Fruit fly (Drosophila melanogaster) whole organism, embryonic: ENCODE results near the gene CG6136.

Experiments used
- Antp ChIP-seq: fragments of 200-800 bp; sonication (Bioruptor generic); optimal IDR thresholded peaks from 3 replicates; lab custom pipeline; 2016; ENCODE audit warnings: missing biosample characterization, missing genetic modification characterization
- CG11456 ChIP-seq: fragments of 200-800 bp; sonication (Bioruptor generic); IDR thresholded peaks from 3 replicates; pipeline ENCODE4 v1.3.6; 2022; ENCODE audit warnings: missing biosample characterization, missing genetic modification characterization
- CG13296 ChIP-seq: fragments of 200-800 bp; sonication (Bioruptor generic); optimal IDR thresholded peaks from 3 replicates; lab custom pipeline; 2018; ENCODE audit warnings: missing biosample characterization, mild to moderate bottlenecking, missing genetic modification characterization
- CG13424 ChIP-seq: fragments of 200-800 bp; sonication (Bioruptor generic); optimal IDR thresholded peaks from 2 replicates; lab custom pipeline; 2019; ENCODE audit warnings: missing biosample characterization, mild to moderate bottlenecking, missing genetic modification characterization, moderate library complexity
- CG13894 ChIP-seq: fragments of 200-800 bp; sonication (Bioruptor generic); optimal IDR thresholded peaks from 3 replicates; lab custom pipeline; 2018; ENCODE audit warnings: missing biosample characterization, mild to moderate bottlenecking, missing genetic modification characterization, moderate library complexity
- CG15073 ChIP-seq: fragments of 200-800 bp; sonication (Bioruptor generic); optimal IDR thresholded peaks from 2 replicates; lab custom pipeline; 2016; ENCODE audit warnings: missing biosample characterization, missing genetic modification characterization
- CG15514 ChIP-seq: fragments of 200-800 bp; sonication (Bioruptor generic); optimal IDR thresholded peaks from 3 replicates; lab custom pipeline; 2017; ENCODE audit warnings: missing biosample characterization, missing genetic modification characterization, mild to moderate bottlenecking, moderate library complexity, missing genetic modification reagents
- CG1603 ChIP-seq: fragments of 200-800 bp; sonication (Bioruptor generic); optimal IDR thresholded peaks from 2 replicates; lab custom pipeline; 2019; ENCODE audit warnings: missing biosample characterization, mild to moderate bottlenecking, missing genetic modification characterization, moderate library complexity
- CG16779 ChIP-seq: fragments of 200-800 bp; sonication (Bioruptor generic); IDR thresholded peaks from 2 replicates; pipeline ENCODE4 v1.3.6; 2022; ENCODE audit warnings: missing biosample characterization, missing genetic modification characterization
- CG17186 ChIP-seq: fragments of 200-800 bp; sonication (Bioruptor generic); optimal IDR thresholded peaks from 3 replicates; lab custom pipeline; 2017; ENCODE audit warnings: missing biosample characterization, missing genetic modification reagents, missing genetic modification characterization
- CG17361 ChIP-seq: fragments of 200-800 bp; sonication (Bioruptor generic); IDR thresholded peaks from 3 replicates; pipeline ENCODE4 v1.3.6; 2022; ENCODE audit warnings: missing biosample characterization, missing genetic modification characterization
- CG1832 ChIP-seq: fragments of 200-800 bp; sonication (Bioruptor generic); optimal IDR thresholded peaks from 2 replicates; lab custom pipeline; 2017; ENCODE audit warnings: missing biosample characterization, mild to moderate bottlenecking, missing genetic modification characterization, inconsistent platforms
- CG2116 ChIP-seq: fragments of 200-800 bp; sonication (Bioruptor generic); optimal IDR thresholded peaks from 3 replicates; lab custom pipeline; 2018; ENCODE audit warnings: missing biosample characterization, mild to moderate bottlenecking, missing genetic modification characterization
- CG2875 ChIP-seq: fragments of 200-800 bp; sonication (Bioruptor generic); optimal IDR thresholded peaks from 2 replicates; lab custom pipeline; 2017; ENCODE audit warnings: missing biosample characterization, mild to moderate bottlenecking, missing genetic modification characterization, missing genetic modification reagents
- CG32772 ChIP-seq: fragments of 200-800 bp; sonication (Bioruptor generic); IDR thresholded peaks from 2 replicates; pipeline ENCODE4 v1.3.6; 2022; ENCODE audit warnings: missing biosample characterization, missing genetic modification characterization
- CG34224 ChIP-seq: fragments of 200-800 bp; sonication (Bioruptor generic); IDR thresholded peaks from 3 replicates; pipeline ENCODE4 v1.3.6; 2022; ENCODE audit warnings: missing biosample characterization, missing genetic modification characterization; ENCODE audit not compliant: partially characterized antibody
- CG4854 ChIP-seq: fragments of 200-800 bp; sonication (Bioruptor generic); optimal IDR thresholded peaks from 2 replicates; lab custom pipeline; 2016; ENCODE audit warnings: missing biosample characterization, missing genetic modification characterization, inconsistent platforms
- CG6791 ChIP-seq: fragments of 200-800 bp; sonication (Bioruptor generic); IDR thresholded peaks from 3 replicates; pipeline ENCODE4 v1.3.6; 2022; ENCODE audit warnings: missing biosample characterization, missing genetic modification characterization; ENCODE audit not compliant: partially characterized antibody
- CG8924 ChIP-seq: fragments of 200-800 bp; optimal IDR thresholded peaks from 3 replicates; lab custom pipeline; 2019; ENCODE audit warnings: missing biosample characterization, mild to moderate bottlenecking, missing genetic modification characterization, moderate library complexity
- CG9797 ChIP-seq: fragments of 200-800 bp; sonication (Bioruptor generic); optimal IDR thresholded peaks from 3 replicates; lab custom pipeline; 2018; ENCODE audit warnings: missing biosample characterization, mild to moderate bottlenecking, missing genetic modification characterization
- CG9932 ChIP-seq: fragments of 200-800 bp; sonication (Bioruptor generic); IDR thresholded peaks from 2 replicates; pipeline ENCODE4 v1.3.6; 2022; ENCODE audit warnings: missing biosample characterization, missing genetic modification characterization
- Dad ChIP-seq: fragments of 200-800 bp; sonication (Bioruptor generic); optimal IDR thresholded peaks from 3 replicates; lab custom pipeline; 2016; ENCODE audit warnings: missing biosample characterization, missing genetic modification characterization
- Dll ChIP-seq: fragments of 200-800 bp; sonication (Bioruptor generic); IDR thresholded peaks from 4 replicates; pipeline ENCODE4 v1.3.6; 2022; ENCODE audit warnings: missing biosample characterization, missing genetic modification characterization; ENCODE audit not compliant: partially characterized antibody
- Dp ChIP-seq: fragments of 200-800 bp; sonication (Bioruptor generic); optimal IDR thresholded peaks from 2 replicates; lab custom pipeline; 2018; ENCODE audit warnings: missing biosample characterization, mild to moderate bottlenecking, missing genetic modification characterization, moderate library complexity
- E2f2 ChIP-seq: fragments of 200-800 bp; sonication (Bioruptor generic); IDR thresholded peaks from 2 replicates; pipeline ENCODE4 v1.3.6; 2022; ENCODE audit warnings: missing biosample characterization, missing genetic modification characterization
- Jarid2 ChIP-seq: fragments of 200-800 bp; sonication (Bioruptor generic); optimal IDR thresholded peaks from 3 replicates; lab custom pipeline; 2017; ENCODE audit warnings: mild to moderate bottlenecking, missing biosample characterization, missing genetic modification reagents, missing genetic modification characterization
- Lhr ChIP-seq: fragments of 200-800 bp; sonication (Bioruptor generic); optimal IDR thresholded peaks from 3 replicates; lab custom pipeline; 2017; ENCODE audit warnings: mild to moderate bottlenecking, missing biosample characterization, missing genetic modification reagents, missing genetic modification characterization
- MBD-R2 ChIP-seq: fragments of 200-800 bp; sonication (Bioruptor generic); IDR thresholded peaks from 2 replicates; pipeline ENCODE4 v1.3.6; 2022; ENCODE audit warnings: missing biosample characterization, missing genetic modification characterization
- Med ChIP-seq: fragments of 200-800 bp; sonication (Bioruptor generic); peaks from one replicate; lab custom pipeline; 2016; ENCODE audit warnings: missing biosample characterization, missing genetic modification characterization, mild to moderate bottlenecking, inconsistent platforms, moderate library complexity
- Nf-YB ChIP-seq: fragments of 200-800 bp; sonication (Bioruptor generic); optimal IDR thresholded peaks from 3 replicates; lab custom pipeline; 2019; ENCODE audit warnings: missing biosample characterization, mild to moderate bottlenecking, missing genetic modification characterization, moderate library complexity
- Oli ChIP-seq: fragments of 200-800 bp; sonication (Bioruptor generic); optimal IDR thresholded peaks from 2 replicates; lab custom pipeline; 2018; ENCODE audit warnings: missing biosample characterization, mild to moderate bottlenecking, missing genetic modification characterization, moderate library complexity
- PHDP ChIP-seq: fragments of 200-800 bp; sonication (Bioruptor generic); optimal IDR thresholded peaks from 3 replicates; lab custom pipeline; 2018; ENCODE audit warnings: missing biosample characterization, mild to moderate bottlenecking, missing genetic modification characterization, moderate library complexity
- Poxn ChIP-seq: fragments of 200-800 bp; sonication (Bioruptor generic); IDR thresholded peaks from 2 replicates; pipeline ENCODE4 v1.3.6; 2022; ENCODE audit warnings: missing biosample characterization, missing genetic modification characterization
- Side ChIP-seq: fragments of 200-800 bp; sonication (Bioruptor generic); optimal IDR thresholded peaks from 2 replicates; lab custom pipeline; 2016; ENCODE audit warnings: missing biosample characterization, missing genetic modification characterization
- Sin3A ChIP-seq: fragments of >200 bp; optimal IDR thresholded peaks from 2 replicates; lab custom pipeline; 2018
- Sox100B ChIP-seq: fragments of 200-800 bp; sonication (Bioruptor generic); optimal IDR thresholded peaks from 3 replicates; lab custom pipeline; 2018; ENCODE audit warnings: missing biosample characterization, mild to moderate bottlenecking, missing genetic modification characterization
- ci ChIP-seq: fragments of 200-800 bp; sonication (Bioruptor generic); IDR thresholded peaks from 3 replicates; pipeline ENCODE4 v1.3.6; 2022; ENCODE audit warnings: missing biosample characterization, missing genetic modification characterization
- disco-r ChIP-seq: fragments of 200-800 bp; sonication (Bioruptor generic); optimal IDR thresholded peaks from 2 replicates; lab custom pipeline; 2016; ENCODE audit warnings: missing biosample characterization, missing genetic modification characterization
- gfzf ChIP-seq: fragments of 200-800 bp; sonication (Bioruptor generic); optimal IDR thresholded peaks from 2 replicates; lab custom pipeline; 2016; ENCODE audit warnings: missing biosample characterization, mild to moderate bottlenecking, missing genetic modification characterization, moderate library complexity
- grn ChIP-seq: fragments of 200-800 bp; sonication (Bioruptor generic); optimal IDR thresholded peaks from 3 replicates; lab custom pipeline; 2017; ENCODE audit warnings: missing biosample characterization, missing genetic modification characterization
- gt ChIP-seq: fragments of 200-800 bp; sonication (Bioruptor generic); IDR thresholded peaks from 2 replicates; pipeline ENCODE4 v1.3.6; 2022; ENCODE audit warnings: missing biosample characterization, missing genetic modification characterization
- hth ChIP-seq: fragments of >200 bp; optimal IDR thresholded peaks from 2 replicates; lab custom pipeline; 2017; ENCODE audit warnings: inconsistent platforms
- nerfin-1 ChIP-seq: fragments of 200-800 bp; sonication (Bioruptor generic); optimal IDR thresholded peaks from 3 replicates; lab custom pipeline; 2019; ENCODE audit warnings: missing biosample characterization, mild to moderate bottlenecking, missing genetic modification characterization, moderate library complexity
- pfk ChIP-seq: fragments of 200-800 bp; sonication (Bioruptor generic); optimal IDR thresholded peaks from 2 replicates; lab custom pipeline; 2018; ENCODE audit warnings: missing biosample characterization, mild to moderate bottlenecking, missing genetic modification characterization, moderate library complexity
- phol ChIP-seq: fragments of 200-800 bp; sonication (Bioruptor generic); optimal IDR thresholded peaks from 3 replicates; lab custom pipeline; 2018; ENCODE audit warnings: missing biosample characterization, mild to moderate bottlenecking, missing genetic modification characterization, moderate library complexity
- sc ChIP-seq, 3 experiments: fragments of >200 bp in 2 of 3; fragments of 200-800 bp in 1 of 3; sonication (Bioruptor generic) in 1 of 3; optimal IDR thresholded peaks; 2 replicates in 2 of 3; 3 replicates in 1 of 3; lab custom pipeline; 2017; ENCODE audit warnings: mild to moderate bottlenecking in 1 of 3, missing biosample characterization in 1 of 3, missing genetic modification characterization in 1 of 3, missing genetic modification reagents in 1 of 3
- scrt ChIP-seq: fragments of 200-800 bp; sonication (Bioruptor generic); optimal IDR thresholded peaks from 2 replicates; lab custom pipeline; 2018; ENCODE audit warnings: missing biosample characterization, mild to moderate bottlenecking, missing genetic modification characterization, moderate library complexity
- sd ChIP-seq: fragments of 200-800 bp; sonication (Bioruptor generic); optimal IDR thresholded peaks from 3 replicates; lab custom pipeline; 2018; ENCODE audit warnings: missing biosample characterization, mild to moderate bottlenecking, missing genetic modification characterization, moderate library complexity
- sob ChIP-seq: fragments of 200-800 bp; sonication (Bioruptor generic); IDR thresholded peaks from 2 replicates; pipeline ENCODE4 v1.3.6; 2022; ENCODE audit warnings: missing biosample characterization, missing genetic modification characterization

The CG6136 gene

DNA sequence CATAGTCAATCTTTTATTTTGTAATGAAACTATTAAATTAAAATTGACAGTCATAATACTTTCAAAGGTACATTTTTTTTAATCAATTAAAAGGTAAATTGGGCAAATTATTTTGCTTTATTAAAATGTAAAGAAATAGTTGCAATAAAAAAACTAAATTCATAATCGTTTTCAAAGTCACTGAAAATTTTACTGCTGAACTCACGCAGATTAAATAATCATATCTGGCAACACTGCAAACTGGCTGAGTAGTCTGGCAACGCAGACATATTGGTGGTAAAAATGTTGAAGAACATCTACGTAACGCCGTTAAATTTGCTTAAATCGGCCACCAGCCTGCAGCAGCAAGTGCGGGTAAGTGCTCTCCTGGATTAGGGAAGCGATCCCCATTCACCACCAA lies 41.5 kb downstream of the CG6136 start, which contains the start of gene mRpL9 (continued):
- TF ChIP-seq CG2875 (GFP tag; lab: Kevin White, UChicago) (no peak), Side (no peak), CG6791 (no peak), phol (tag; lab: Kevin White, UChicago) (peak; percentile 52), PHDP (tag; lab: Kevin White, UChicago) (peak; percentile 32), sd (no peak), Lhr (GFP tag; lab: Kevin White, UChicago) (no peak), CG15073 (GFP tag; lab: Kevin White, UChicago) (no peak), CG11456 (GFP tag; lab: Robert Waterston, UW) (no peak; the same call in 2 of the 3 replicates), pfk (GFP tag; lab: Kevin White, UChicago) (no peak), Dll (GFP tag; lab: Robert Waterston, UW) (peak; percentile 49; the same call in 2 of the 4 replicates), Poxn (GFP tag; lab: Robert Waterston, UW) (no peak), Oli (tag; lab: Kevin White, UChicago) (no peak), gt (GFP tag; lab: Robert Waterston, UW) (no peak), Dad (no peak), CG1832 (GFP tag; lab: Kevin White, UChicago) (no peak), disco-r (no peak), ci (GFP tag; lab: Robert Waterston, UW) (0 out of 3 replicates have a peak, but pooled peaks have one; percentile 37), Antp (GFP tag; lab: Kevin White, UChicago) (peak; percentile 17), CG32772 (GFP tag; lab: Robert Waterston, UW) (no peak), CG8924 (tag; lab: Kevin White, UChicago) (no peak), nerfin-1 (peak; percentile 20), CG13424 (peak; percentile 22)

DNA sequence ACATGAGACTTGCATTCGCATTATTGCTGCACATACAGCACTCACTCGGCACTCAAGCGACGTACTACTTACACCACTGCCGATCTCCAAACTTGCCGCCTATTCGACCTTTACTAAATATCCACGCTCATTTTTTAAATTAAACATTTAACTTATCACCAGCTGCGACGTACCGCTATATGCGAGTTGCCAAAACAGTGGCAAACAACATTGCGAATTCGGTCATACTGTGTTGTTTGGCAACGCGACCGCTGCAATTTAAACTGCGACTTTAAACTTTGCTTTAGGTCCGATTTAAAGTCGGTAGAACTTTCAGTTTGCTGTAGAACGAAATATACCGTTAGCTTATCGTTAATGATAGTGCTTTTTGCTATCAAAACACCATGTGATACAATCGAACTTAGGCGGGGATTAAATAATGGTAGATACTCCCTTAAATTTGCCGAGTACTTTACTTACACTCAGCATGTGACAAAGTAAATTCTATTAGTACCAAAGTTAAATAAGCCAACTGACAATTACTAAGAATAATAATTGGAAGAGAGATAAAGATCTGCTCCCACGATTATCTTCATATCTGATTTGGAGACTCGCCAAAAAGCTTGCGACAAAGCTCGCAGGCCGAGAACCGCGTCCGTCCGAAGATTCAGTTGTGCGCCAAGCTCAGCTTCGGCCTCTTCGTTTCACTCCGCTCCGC lies 43.8 kb downstream of the CG6136 start, which contains the start of the genes CG6236 and ea:
Gene CG6236, minus strand, starts transcription at position 187 of the 697 bp plus-strand sequence.
Gene ea, plus strand, starts transcription at position 647 of the 697 bp plus-strand sequence.
- TF ChIP-seq CG34224 (GFP tag; lab: Robert Waterston, UW) (no peak), grn (GFP tag; lab: Kevin White, UChicago) (peak; percentile 78), hth (lab: Kevin White, UChicago) (no peak), Sox100B (GFP tag; lab: Kevin White, UChicago) (no peak), scrt (no peak), CG17361 (GFP tag; lab: Robert Waterston, UW) (no peak), CG13296 (GFP tag; lab: Kevin White, UChicago) (peak; percentile 1), CG1603 (tag; lab: Kevin White, UChicago) (peak; percentile 4), MBD-R2 (0 out of 2 replicates have a peak, but pooled peaks have one; percentile 59), CG2116 (GFP tag; lab: Kevin White, UChicago) (no peak), CG16779 (no peak), Nf-YB (GFP tag; lab: Kevin White, UChicago) (no peak), Med (GFP tag; lab: Kevin White, UChicago) (peak; percentile 43), CG9932 (GFP tag; lab: Robert Waterston, UW) (no peak), CG32772 (GFP tag; lab: Robert Waterston, UW) (no peak), E2f2 (GFP tag; lab: Robert Waterston, UW) (peak; percentile 40), sc (optimal IDR thresholded peaks at IDR 0.05; lab: Kevin White, UChicago) (no peak), sc (GFP tag; optimal IDR thresholded peaks at IDR 0.05; lab: Kevin White, UChicago) (no peak), sob (GFP tag; lab: Robert Waterston, UW) (no peak), CG17186 (GFP tag; lab: Kevin White, UChicago) (peak; percentile 36), CG9797 (GFP tag; lab: Kevin White, UChicago) (peak; percentile 65), CG4854 (GFP tag; lab: Kevin White, UChicago) (peak; percentile 99), Jarid2 (GFP tag; lab: Kevin White, UChicago) (no peak), CG15514 (peak; percentile 62), Sin3A (lab: Kevin White, UChicago) (peak; percentile 30), gfzf (GFP tag; lab: Kevin White, UChicago) (peak; percentile 78), Dp (GFP tag; lab: Kevin White, UChicago) (peak; percentile 30), CG13894 (tag; lab: Kevin White, UChicago) (no peak)
